Fruit fly (Drosophila melanogaster) whole organism, embryonic: ENCODE results near the gene Sumo.

Source experiments
- Abd-B ChIP-seq: fragments of 200-800 bp; sonication (Bioruptor generic); optimal IDR thresholded peaks from 2 replicates; lab custom pipeline; 2018; ENCODE audit warnings: missing biosample characterization, mild to moderate bottlenecking, missing genetic modification characterization, moderate library complexity
- Atf3 ChIP-seq: fragments of 200-800 bp; sonication (Bioruptor generic); optimal IDR thresholded peaks from 3 replicates; lab custom pipeline; 2016; ENCODE audit warnings: missing biosample characterization, missing genetic modification characterization
- Atf6 ChIP-seq: fragments of 200-800 bp; sonication (Bioruptor generic); IDR thresholded peaks from 2 replicates; pipeline ENCODE4 v1.3.6; 2022; ENCODE audit warnings: missing biosample characterization, missing genetic modification characterization
- Bdp1 ChIP-seq: fragments of 200-800 bp; sonication (Bioruptor generic); optimal IDR thresholded peaks from 3 replicates; lab custom pipeline; 2016; ENCODE audit warnings: missing biosample characterization, missing genetic modification characterization
- CG10274 ChIP-seq: fragments of 200-800 bp; sonication (Bioruptor generic); optimal IDR thresholded peaks from 3 replicates; lab custom pipeline; 2017; ENCODE audit warnings: missing biosample characterization, mild to moderate bottlenecking, missing genetic modification characterization
- CG13123 ChIP-seq: fragments of 200-800 bp; sonication (Bioruptor generic); optimal IDR thresholded peaks from 2 replicates; lab custom pipeline; 2016; ENCODE audit warnings: missing biosample characterization, missing genetic modification characterization
- CG13894 ChIP-seq: fragments of 200-800 bp; sonication (Bioruptor generic); optimal IDR thresholded peaks from 3 replicates; lab custom pipeline; 2018; ENCODE audit warnings: missing biosample characterization, mild to moderate bottlenecking, missing genetic modification characterization, moderate library complexity
- CG14050 ChIP-seq: fragments of 200-800 bp; sonication (Bioruptor generic); IDR thresholded peaks from 3 replicates; pipeline ENCODE4 v1.3.6; 2022; ENCODE audit warnings: missing biosample characterization, missing genetic modification characterization
- CG14710 ChIP-seq: fragments of 200-800 bp; sonication (Bioruptor generic); optimal IDR thresholded peaks from 3 replicates; lab custom pipeline; 2019; ENCODE audit warnings: missing biosample characterization, mild to moderate bottlenecking, missing genetic modification characterization, moderate library complexity
- CG1529 ChIP-seq: fragments of 200-800 bp; sonication (Bioruptor generic); optimal IDR thresholded peaks from 3 replicates; lab custom pipeline; 2018; ENCODE audit warnings: missing biosample characterization, missing genetic modification characterization
- CG17829 ChIP-seq: fragments of 200-800 bp; optimal IDR thresholded peaks from 2 replicates; lab custom pipeline; 2019; ENCODE audit warnings: missing biosample characterization, mild to moderate bottlenecking, missing genetic modification characterization, moderate library complexity
- CG1832 ChIP-seq: fragments of 200-800 bp; sonication (Bioruptor generic); optimal IDR thresholded peaks from 2 replicates; lab custom pipeline; 2017; ENCODE audit warnings: missing biosample characterization, mild to moderate bottlenecking, missing genetic modification characterization, inconsistent platforms
- CG2120 ChIP-seq: fragments of 200-800 bp; sonication (Bioruptor generic); optimal IDR thresholded peaks from 3 replicates; lab custom pipeline; 2016; ENCODE audit warnings: missing biosample characterization, missing genetic modification characterization
- CG2875 ChIP-seq: fragments of 200-800 bp; sonication (Bioruptor generic); optimal IDR thresholded peaks from 2 replicates; lab custom pipeline; 2017; ENCODE audit warnings: missing biosample characterization, mild to moderate bottlenecking, missing genetic modification characterization, missing genetic modification reagents
- CG32767 ChIP-seq: fragments of 200-800 bp; sonication (Bioruptor generic); IDR thresholded peaks from 2 replicates; pipeline ENCODE4 v1.3.6; 2022; ENCODE audit warnings: missing biosample characterization, missing genetic modification characterization
- CG3726 ChIP-seq: fragments of 200-800 bp; sonication (Bioruptor generic); IDR thresholded peaks from 3 replicates; pipeline ENCODE4, ENCODE4 v1.3.6; 2022; ENCODE audit warnings: missing biosample characterization, missing genetic modification characterization
- CG4404 ChIP-seq: fragments of 200-800 bp; sonication (Bioruptor generic); IDR thresholded peaks from 2 replicates; pipeline ENCODE4 v1.3.6; 2022; ENCODE audit warnings: missing biosample characterization, missing genetic modification characterization
- CG5953 ChIP-seq: fragments of 200-800 bp; sonication (Bioruptor generic); IDR thresholded peaks from 2 replicates; pipeline ENCODE4 v1.3.6; 2022; ENCODE audit warnings: missing biosample characterization, missing genetic modification characterization
- CG6654 ChIP-seq: fragments of 200-800 bp; sonication (Bioruptor generic); optimal IDR thresholded peaks from 2 replicates; lab custom pipeline; 2017; ENCODE audit warnings: missing biosample characterization, mild to moderate bottlenecking, missing genetic modification characterization
- CG7271 ChIP-seq: fragments of 200-800 bp; sonication (Bioruptor generic); optimal IDR thresholded peaks from 2 replicates; lab custom pipeline; 2018; ENCODE audit warnings: missing biosample characterization, mild to moderate bottlenecking, missing genetic modification characterization, moderate library complexity
- CG7372 ChIP-seq: fragments of 200-800 bp; sonication (Bioruptor generic); IDR thresholded peaks from 2 replicates; pipeline ENCODE4 v1.3.6; 2022; ENCODE audit warnings: missing biosample characterization, missing genetic modification characterization
- CG8388 ChIP-seq: fragments of 200-800 bp; sonication (Bioruptor generic); optimal IDR thresholded peaks from 2 replicates; lab custom pipeline; 2019; ENCODE audit warnings: missing biosample characterization, mild to moderate bottlenecking, missing genetic modification characterization, moderate library complexity
- CG9797 ChIP-seq: fragments of 200-800 bp; sonication (Bioruptor generic); optimal IDR thresholded peaks from 3 replicates; lab custom pipeline; 2018; ENCODE audit warnings: missing biosample characterization, mild to moderate bottlenecking, missing genetic modification characterization
- CG9817 ChIP-seq: fragments of 200-800 bp; sonication (Bioruptor generic); optimal IDR thresholded peaks from 2 replicates; lab custom pipeline; 2018; ENCODE audit warnings: missing biosample characterization, mild to moderate bottlenecking, missing genetic modification characterization, moderate library complexity
- CHES-1-like ChIP-seq: fragments of 200-800 bp; sonication (Bioruptor generic); optimal IDR thresholded peaks from 2 replicates; lab custom pipeline; 2016; ENCODE audit warnings: missing biosample characterization, missing genetic modification characterization
- Doc3 ChIP-seq: fragments of 200-800 bp; sonication (Bioruptor generic); IDR thresholded peaks from 3 replicates; pipeline ENCODE4 v1.3.6; 2022; ENCODE audit warnings: missing biosample characterization, missing genetic modification characterization; ENCODE audit not compliant: partially characterized antibody
- E2f1 ChIP-seq: fragments of 200-800 bp; sonication (Bioruptor generic); IDR thresholded peaks from 2 replicates; pipeline ENCODE4 v1.3.6; 2022; ENCODE audit warnings: missing biosample characterization, missing genetic modification characterization
- Fer3 ChIP-seq: fragments of 200-800 bp; sonication (Bioruptor generic); optimal IDR thresholded peaks from 2 replicates; lab custom pipeline; 2018; ENCODE audit warnings: missing biosample characterization, mild to moderate bottlenecking, missing genetic modification characterization, moderate library complexity
- HLH4C ChIP-seq: fragments of 200-800 bp; sonication (Bioruptor generic); IDR thresholded peaks from 3 replicates; pipeline ENCODE4 v1.3.6; 2022; ENCODE audit warnings: missing biosample characterization, missing genetic modification characterization; ENCODE audit not compliant: partially characterized antibody
- Hr39 ChIP-seq: fragments of >200 bp; optimal IDR thresholded peaks from 2 replicates; lab custom pipeline; 2017
- MESR4 ChIP-seq: fragments of 200-800 bp; sonication (Bioruptor generic); optimal IDR thresholded peaks from 2 replicates; lab custom pipeline; 2018; ENCODE audit warnings: missing biosample characterization, mild to moderate bottlenecking, missing genetic modification characterization, moderate library complexity
- NK7.1 ChIP-seq: fragments of 200-800 bp; sonication (Bioruptor generic); optimal IDR thresholded peaks from 3 replicates; lab custom pipeline; 2016; ENCODE audit warnings: missing biosample characterization, missing genetic modification characterization
- NfI ChIP-seq: fragments of 200-800 bp; sonication (Bioruptor generic); optimal IDR thresholded peaks from 3 replicates; lab custom pipeline; 2018; ENCODE audit warnings: missing biosample characterization, mild to moderate bottlenecking, missing genetic modification characterization, moderate library complexity
- Poxn ChIP-seq: fragments of 200-800 bp; sonication (Bioruptor generic); IDR thresholded peaks from 2 replicates; pipeline ENCODE4 v1.3.6; 2022; ENCODE audit warnings: missing biosample characterization, missing genetic modification characterization
- Six4 ChIP-seq: fragments of 200-800 bp; sonication (Bioruptor generic); optimal IDR thresholded peaks from 2 replicates; lab custom pipeline; 2016; ENCODE audit warnings: missing biosample characterization, missing genetic modification characterization
- Vsx1 ChIP-seq: fragments of 200-800 bp; sonication (Bioruptor generic); optimal IDR thresholded peaks from 2 replicates; lab custom pipeline; 2017; ENCODE audit warnings: missing biosample characterization, mild to moderate bottlenecking, missing genetic modification characterization, missing genetic modification reagents
- ab ChIP-seq: fragments of 200-800 bp; sonication (Bioruptor generic); optimal IDR thresholded peaks from 2 replicates; lab custom pipeline; 2016; ENCODE audit warnings: missing biosample characterization, missing genetic modification characterization
- cas ChIP-seq: fragments of 200-800 bp; sonication (Bioruptor generic); IDR thresholded peaks from 2 replicates; pipeline ENCODE4 v1.3.6; 2022; ENCODE audit warnings: missing biosample characterization, missing genetic modification characterization
- fd64A ChIP-seq: fragments of 200-800 bp; sonication (Bioruptor generic); optimal IDR thresholded peaks from 3 replicates; lab custom pipeline; 2018; ENCODE audit warnings: missing biosample characterization, mild to moderate bottlenecking, missing genetic modification characterization
- gce ChIP-seq: fragments of 200-800 bp; sonication (Bioruptor generic); IDR thresholded peaks from 3 replicates; pipeline ENCODE4 v1.3.6; 2022; ENCODE audit warnings: missing biosample characterization, missing genetic modification characterization
- lmd ChIP-seq: fragments of 200-800 bp; sonication (Bioruptor generic); IDR thresholded peaks from 2 replicates; pipeline ENCODE4 v1.3.6; 2022; ENCODE audit warnings: missing biosample characterization, missing genetic modification characterization
- pfk ChIP-seq: fragments of 200-800 bp; sonication (Bioruptor generic); optimal IDR thresholded peaks from 2 replicates; lab custom pipeline; 2018; ENCODE audit warnings: missing biosample characterization, mild to moderate bottlenecking, missing genetic modification characterization, moderate library complexity
- pum ChIP-seq: fragments of 200-800 bp; sonication (Bioruptor generic); optimal IDR thresholded peaks from 2 replicates; lab custom pipeline; 2016; ENCODE audit warnings: missing biosample characterization, missing genetic modification characterization
- scrt ChIP-seq: fragments of 200-800 bp; sonication (Bioruptor generic); optimal IDR thresholded peaks from 2 replicates; lab custom pipeline; 2018; ENCODE audit warnings: missing biosample characterization, mild to moderate bottlenecking, missing genetic modification characterization, moderate library complexity
- sima ChIP-seq: fragments of 200-800 bp; sonication (Bioruptor generic); optimal IDR thresholded peaks from 2 replicates; lab custom pipeline; 2016; ENCODE audit warnings: missing biosample characterization, missing genetic modification characterization
- so ChIP-seq: fragments of 200-800 bp; sonication (Bioruptor generic); IDR thresholded peaks from 3 replicates; pipeline ENCODE4 v1.3.6; 2022; ENCODE audit warnings: missing biosample characterization, missing genetic modification characterization
- sob ChIP-seq: fragments of 200-800 bp; sonication (Bioruptor generic); IDR thresholded peaks from 2 replicates; pipeline ENCODE4 v1.3.6; 2022; ENCODE audit warnings: missing biosample characterization, missing genetic modification characterization
- sqz ChIP-seq: fragments of 200-800 bp; sonication (Bioruptor generic); optimal IDR thresholded peaks from 3 replicates; lab custom pipeline; 2018; ENCODE audit warnings: missing biosample characterization, mild to moderate bottlenecking, missing genetic modification characterization
- unpg ChIP-seq: fragments of 200-800 bp; sonication (Bioruptor generic); optimal IDR thresholded peaks from 3 replicates; lab custom pipeline; 2018; ENCODE audit warnings: missing biosample characterization, mild to moderate bottlenecking, missing genetic modification characterization, moderate library complexity
- zf30C ChIP-seq: fragments of 200-800 bp; sonication (Bioruptor generic); optimal IDR thresholded peaks from 3 replicates; lab custom pipeline; 2018; ENCODE audit warnings: missing biosample characterization, mild to moderate bottlenecking, missing genetic modification characterization

The Sumo gene

DNA sequence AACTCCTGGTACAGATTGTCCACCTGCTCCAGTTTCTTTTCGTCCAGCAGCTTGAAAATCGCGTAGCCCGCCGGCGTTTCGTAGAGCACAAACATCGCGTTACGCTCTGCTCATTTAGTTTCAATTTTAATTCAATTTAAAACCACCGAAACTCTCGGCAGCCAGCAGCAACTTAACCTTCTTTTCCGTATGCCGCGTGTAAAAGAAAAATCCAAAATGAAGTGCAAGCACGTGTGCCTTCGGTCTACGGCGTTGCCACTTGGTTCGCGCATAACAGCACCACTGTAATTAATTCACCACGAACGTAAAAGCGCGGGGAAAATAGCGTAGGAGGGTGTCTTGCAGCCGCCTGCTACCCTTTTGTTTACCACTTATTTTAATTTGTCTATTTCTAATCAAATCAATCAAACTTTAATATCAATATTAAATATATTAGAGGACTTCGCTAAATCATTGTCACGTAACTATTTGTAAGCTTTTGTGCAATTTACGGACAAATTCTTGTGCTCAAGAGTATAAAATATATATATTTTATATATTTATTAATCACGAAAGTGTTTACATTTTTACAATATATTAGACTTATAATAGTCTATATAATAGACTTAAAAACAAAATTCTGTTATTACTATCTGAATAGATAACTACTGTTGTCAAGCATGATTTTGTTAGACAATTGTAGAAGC lies 48.8 kb downstream of the Sumo start, which contains the start of gene nop5 (continued):
- TF ChIP-seq CG13123 (GFP tag; lab: Kevin White, UChicago): peak; percentile 18
- TF ChIP-seq gce: no peak
- no peak for TF ChIP-seq CG9797 (GFP tag; lab: Kevin White, UChicago)
- TF ChIP-seq cas (GFP tag; lab: Robert Waterston, UW): no peak
- TF ChIP-seq sima: no peak
- no peak for TF ChIP-seq Bdp1 (GFP tag; lab: Kevin White, UChicago)
- peak; percentile 37; the same call in 1 of the 2 replicates for TF ChIP-seq lmd (GFP tag; lab: Robert Waterston, UW)
- peak; percentile 33 for TF ChIP-seq CG6654 (GFP tag; lab: Kevin White, UChicago)
- TF ChIP-seq CG1529 (GFP tag; lab: Kevin White, UChicago): peak; percentile 38
- peak; percentile 69 for TF ChIP-seq CG8388 (GFP tag; lab: Kevin White, UChicago)
- peak; percentile 38 for TF ChIP-seq unpg (GFP tag; lab: Kevin White, UChicago)
- TF ChIP-seq Doc3 (GFP tag; lab: Robert Waterston, UW): no peak
- TF ChIP-seq CG9817 (tag; lab: Kevin White, UChicago): peak; percentile 69
- peak; percentile 39 for TF ChIP-seq CG2875 (GFP tag; lab: Kevin White, UChicago)
- TF ChIP-seq NK7.1 (GFP tag; lab: Kevin White, UChicago): no peak
- no peak for TF ChIP-seq Poxn (GFP tag; lab: Robert Waterston, UW)
- TF ChIP-seq pfk: peak; percentile 15
- TF ChIP-seq ab: no peak
- no peak for TF ChIP-seq pum (GFP tag; lab: Kevin White, UChicago)
- TF ChIP-seq E2f1 (GFP tag; lab: Robert Waterston, UW): 0 out of 2 replicates have a peak, but pooled peaks have one; percentile 22
- no peak for TF ChIP-seq CG3726 (GFP tag; lab: Robert Waterston, UW)
- no peak for TF ChIP-seq CG7372 (GFP tag; lab: Robert Waterston, UW)
- peak; percentile 38 for TF ChIP-seq Six4 (GFP tag; lab: Kevin White, UChicago)
- peak; percentile 79 for TF ChIP-seq CG14710 (tag; lab: Kevin White, UChicago)
- no peak for TF ChIP-seq CG32767 (GFP tag; lab: Robert Waterston, UW)
- no peak for TF ChIP-seq so (GFP tag; lab: Robert Waterston, UW)
- no peak for TF ChIP-seq CG4404
- TF ChIP-seq sqz: no peak
- no peak for TF ChIP-seq CG1832 (GFP tag; lab: Kevin White, UChicago)
- no peak for TF ChIP-seq zf30C (GFP tag; lab: Kevin White, UChicago)
- TF ChIP-seq NfI (GFP tag; lab: Kevin White, UChicago): peak; percentile 76
- TF ChIP-seq Vsx1: no peak
- no peak for TF ChIP-seq scrt (GFP tag; lab: Kevin White, UChicago)
- TF ChIP-seq CG13894 (tag; lab: Kevin White, UChicago): no peak
- no peak for TF ChIP-seq fd64A (GFP tag; lab: Kevin White, UChicago)
- peak; percentile 26; the same call in 1 of the 3 replicates for TF ChIP-seq CG14050 (GFP tag; lab: Robert Waterston, UW)
- TF ChIP-seq Abd-B (GFP tag; lab: Kevin White, UChicago): no peak
- peak; percentile 35 for TF ChIP-seq CG2120 (GFP tag; lab: Kevin White, UChicago)
- TF ChIP-seq Fer3 (tag; lab: Kevin White, UChicago): peak; percentile 56
- TF ChIP-seq Atf6 (GFP tag; lab: Robert Waterston, UW): no peak
- peak; percentile 78 for TF ChIP-seq CG17829 (tag; lab: Kevin White, UChicago)
- peak; percentile 3 for TF ChIP-seq CG10274 (GFP tag; lab: Kevin White, UChicago)
- no peak for TF ChIP-seq CHES-1-like (GFP tag; lab: Kevin White, UChicago)
- no peak for TF ChIP-seq Hr39 (lab: Kevin White, UChicago)
- peak; percentile 90 for TF ChIP-seq MESR4 (GFP tag; lab: Kevin White, UChicago)
- TF ChIP-seq CG7271 (tag; lab: Kevin White, UChicago): no peak
- no peak for TF ChIP-seq CG5953
- peak; percentile 28; the same call in 1 of the 3 replicates for TF ChIP-seq HLH4C (GFP tag; lab: Robert Waterston, UW)
- peak; percentile 21; the same call in 1 of the 2 replicates for TF ChIP-seq sob (GFP tag; lab: Robert Waterston, UW)
- no peak for TF ChIP-seq Atf3
